Worm (Caenorhabditis elegans): ENCODE results near the gene ubxn-4.
A peak's percentile ranks its signal among the peaks of the same experiment; 100 is the strongest.

The ubxn-4 gene

ce11 chrIII:8370846-8371257 is 34.5 kb downstream of the ubxn-4 start (continued):
- TF ChIP-seq elt-2 (tag; optimal IDR thresholded peaks at IDR 0.05), result peak; percentile 46

DNA sequence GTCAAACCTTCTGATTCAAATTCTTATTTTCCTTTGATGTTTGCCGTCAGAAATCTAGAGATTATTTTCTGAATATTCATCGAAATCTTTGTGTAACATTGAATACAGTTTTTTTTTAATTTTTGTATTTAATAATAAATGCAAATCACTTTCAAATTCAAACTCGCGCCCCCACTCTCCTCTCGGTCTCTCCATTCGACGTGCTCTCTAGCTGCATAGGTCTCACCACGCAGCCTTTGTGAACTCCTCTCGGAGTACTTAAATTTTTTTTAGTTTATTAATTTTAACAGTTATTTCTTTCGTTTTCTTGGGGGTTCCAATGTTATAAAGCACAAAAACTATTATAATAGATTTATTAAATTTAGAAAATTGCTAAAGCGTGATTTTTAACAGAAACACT is 35.2 kb downstream of the ubxn-4 start:
- peak; percentile 35 to 55 for TF ChIP-seq efl-1 (optimal IDR thresholded peaks at IDR 0.05)
- peak; percentile 51 to 60 for TF ChIP-seq efl-1 (GFP tag; optimal IDR thresholded peaks at IDR 0.05 in 1 of 2)
- TF ChIP-seq dpl-1 (GFP tag; optimal IDR thresholded peaks at IDR 0.05), result peak in 1 of 3 experiments; percentile 36
- TF ChIP-seq ceh-82 (tag; optimal IDR thresholded peaks at IDR 0.05), result no peak
- peak in 1 of 2 experiments; percentile 4 for TF ChIP-seq lin-35 (GFP tag; optimal IDR thresholded peaks at IDR 0.05)

DNA sequence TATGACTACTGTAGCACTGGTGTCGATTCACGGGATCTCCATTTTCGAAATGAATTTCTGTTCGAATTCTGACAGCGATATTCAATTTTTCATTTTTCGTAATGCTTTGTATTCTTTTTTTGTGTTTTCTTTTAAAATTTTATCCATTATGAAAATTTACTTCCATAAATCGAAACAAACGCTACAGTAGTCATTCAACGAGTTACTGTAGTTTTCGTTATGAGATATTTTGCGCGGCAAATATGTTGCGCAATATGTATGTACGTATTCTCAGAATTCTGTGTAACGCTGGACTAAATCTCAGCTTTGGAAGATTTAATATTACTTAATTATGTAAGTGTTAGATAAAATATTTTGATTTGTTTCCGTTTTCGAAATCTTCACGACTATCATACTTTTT is 36.2 kb downstream of the ubxn-4 start:
- no peak for TF ChIP-seq pag-3 (tag; optimal IDR thresholded peaks at IDR 0.05; ENCODE audit: borderline replicate concordance, insufficient read depth)
- TF ChIP-seq efl-1 (optimal IDR thresholded peaks at IDR 0.05), result no peak
- peak in 1 of 2 experiments; percentile 17 for TF ChIP-seq efl-1 (GFP tag; optimal IDR thresholded peaks at IDR 0.05 in 1 of 2)

DNA sequence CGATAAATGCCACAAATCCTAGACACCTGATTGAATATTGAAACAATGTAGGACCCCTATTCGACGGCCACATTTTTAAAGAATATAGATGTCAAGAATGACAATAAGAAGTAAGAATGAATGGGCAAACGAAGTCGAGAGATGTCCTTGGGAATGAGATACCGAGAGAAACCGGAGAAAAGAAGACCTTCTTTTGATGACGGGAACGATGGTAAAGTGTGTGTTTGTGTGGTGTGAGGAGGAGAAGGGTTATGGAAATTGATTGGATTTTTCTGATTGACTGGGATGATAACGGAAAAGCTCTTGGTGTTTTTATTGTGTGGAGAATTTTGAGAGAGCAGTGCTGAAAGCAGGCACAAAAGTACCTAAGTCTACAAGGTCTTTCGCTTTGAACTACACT is 36.7 kb downstream of the ubxn-4 start, which contains the start of gene R05D3.9:
TSS of gene R05D3.9 (minus strand) at position 101 of the 400 bp plus-strand sequence.
- TF ChIP-seq ztf-11 (tag; optimal IDR thresholded peaks at IDR 0.05) (no peak), jun-1 (tag; optimal IDR thresholded peaks at IDR 0.05) (no peak), nhr-20 (tag; optimal IDR thresholded peaks at IDR 0.05) (no peak), ama-1 (optimal IDR thresholded peaks at IDR 0.05) (no peak), aly-2 (tag; optimal IDR thresholded peaks at IDR 0.05) (no peak), mep-1 (tag; optimal IDR thresholded peaks at IDR 0.05) (peak; percentile 49), F16B12.6 (tag; optimal IDR thresholded peaks at IDR 0.05) (no peak), lin-15B (tag; optimal IDR thresholded peaks at IDR 0.05) (no peak), ceh-88 (GFP tag; IDR thresholded peaks at IDR 0.05) (no peak), lin-35 (GFP tag; optimal IDR thresholded peaks at IDR 0.05) (no peak), skn-1 (tag; optimal IDR thresholded peaks at IDR 0.05) (no peak), fkh-4 (tag; optimal IDR thresholded peaks at IDR 0.05; ENCODE audit: borderline replicate concordance) (no peak), nhr-85 (tag) (peak; percentile 46), nhr-90 (tag; optimal IDR thresholded peaks at IDR 0.05; ENCODE audit: poor library complexity) (no peak), tlp-1 (tag; optimal IDR thresholded peaks at IDR 0.05) (no peak), sup-37 (GFP tag; optimal IDR thresholded peaks at IDR 0.05) (no peak), blmp-1 (tag; optimal IDR thresholded peaks at IDR 0.05) (peak; percentile 35), efl-1 (optimal IDR thresholded peaks at IDR 0.05) (no peak), efl-1 (GFP tag; optimal IDR thresholded peaks at IDR 0.05 in 1 of 2) (peak in 1 of 2 experiments; percentile 6)

- TF ChIP-seq unc-130 (tag; optimal IDR thresholded peaks at IDR 0.05), result no peak
- no peak for TF ChIP-seq rnt-1 (tag; optimal IDR thresholded peaks at IDR 0.05)
- no peak for TF ChIP-seq nhr-19 (GFP tag; conservative IDR thresholded peaks at IDR 0.05)
- TF ChIP-seq dpl-1 (GFP tag; optimal IDR thresholded peaks at IDR 0.05), result peak in 2 of 3 experiments; percentile 4 to 36
- TF ChIP-seq nhr-84 (tag; optimal IDR thresholded peaks at IDR 0.05), result no peak
- peak in 1 of 2 experiments; percentile 29 for TF ChIP-seq efl-1 (optimal IDR thresholded peaks at IDR 0.05)
- peak; percentile 33 to 93 for TF ChIP-seq efl-1 (GFP tag; optimal IDR thresholded peaks at IDR 0.05 in 1 of 2)
- peak in 1 of 2 experiments; percentile 62 for TF ChIP-seq lin-35 (GFP tag; optimal IDR thresholded peaks at IDR 0.05)
These were observed 41.9 kb downstream of the ubxn-4 start, which contains the start of gene R05D3.3 for ce11 chrIII:8363253-8364061. Gene R05D3.3 (plus strand): TSS chrIII:8364011.

DNA sequence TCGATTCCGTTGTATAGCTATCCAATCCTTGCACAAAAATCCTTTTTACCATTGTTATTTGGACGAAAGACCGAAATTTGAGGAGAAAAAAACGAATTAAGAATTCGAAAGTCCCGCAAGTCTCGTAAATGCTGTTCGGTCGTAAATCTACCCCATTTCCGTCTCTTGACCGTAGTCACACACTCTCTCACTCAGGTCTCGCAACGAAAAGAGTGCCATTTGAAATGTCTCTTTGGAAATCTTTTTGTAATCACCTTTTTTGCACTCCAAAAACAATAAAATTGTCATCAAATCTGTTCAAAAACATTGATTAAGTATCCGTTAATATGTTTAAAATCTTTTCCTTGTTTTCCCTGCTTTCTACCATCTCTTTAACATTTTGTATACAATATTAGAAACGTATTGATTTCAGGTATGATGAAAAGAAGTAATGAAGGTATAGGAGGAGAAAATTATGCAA is 47.1 kb downstream of the ubxn-4 start, which contains the start of the genes R05D3.8 and rfp-1:
TSS of gene R05D3.8 (minus strand) at position 115 of the 460 bp plus-strand sequence.
TSS of gene rfp-1 (plus strand) at position 410 of the 460 bp plus-strand sequence.
- TF ChIP-seq hlh-17 (GFP tag; optimal IDR thresholded peaks at IDR 0.05; ENCODE audit: borderline replicate concordance) (no peak), sox-4 (tag; optimal IDR thresholded peaks at IDR 0.05) (no peak), hpl-2 (GFP tag; optimal IDR thresholded peaks at IDR 0.05) (no peak), unc-62 (GFP tag; optimal IDR thresholded peaks at IDR 0.05) (no peak), ama-1 (optimal IDR thresholded peaks at IDR 0.05) (no peak), elt-2 (tag; optimal IDR thresholded peaks at IDR 0.05) (peak; percentile 21), C04F5.9 (tag; optimal IDR thresholded peaks at IDR 0.05) (peak; percentile 58), fkh-8 (tag; optimal IDR thresholded peaks at IDR 0.05) (peak; percentile 77), pag-3 (tag; optimal IDR thresholded peaks at IDR 0.05; ENCODE audit: borderline replicate concordance, insufficient read depth) (no peak), mdl-1 (tag; optimal IDR thresholded peaks at IDR 0.05) (peak in 1 of 2 experiments; percentile 67), snpc-4 (tag; optimal IDR thresholded peaks at IDR 0.05) (peak; percentile 4), egl-13 (tag; optimal IDR thresholded peaks at IDR 0.05) (no peak), efl-3 (GFP tag; optimal IDR thresholded peaks at IDR 0.05) (no peak), isw-1 (GFP tag; IDR thresholded peaks at IDR 0.05) (peak; percentile 60), blmp-1 (tag; optimal IDR thresholded peaks at IDR 0.05) (peak; percentile 86), pqm-1 (tag; optimal IDR thresholded peaks at IDR 0.05) (no peak), snu-23 (GFP tag; optimal IDR thresholded peaks at IDR 0.05) (peak; percentile 88)
